Fruit fly (Drosophila melanogaster): ENCODE measurements around the gene dpr9.

dm6 chr3R:15121599-15122394 is 44.8 kb upstream of the dpr9 start:
- TF ChIP-seq Blimp-1 (GFP tag; optimal IDR thresholded peaks at IDR 0.05) (no peak), Eip78C (GFP tag) (no peak), spab (GFP tag; optimal IDR thresholded peaks at IDR 0.05) (no peak)

Measured in whole organism, prepupa.